Worm (Caenorhabditis elegans): Measurements from ENCODE around the gene srsx-24.

DNA sequence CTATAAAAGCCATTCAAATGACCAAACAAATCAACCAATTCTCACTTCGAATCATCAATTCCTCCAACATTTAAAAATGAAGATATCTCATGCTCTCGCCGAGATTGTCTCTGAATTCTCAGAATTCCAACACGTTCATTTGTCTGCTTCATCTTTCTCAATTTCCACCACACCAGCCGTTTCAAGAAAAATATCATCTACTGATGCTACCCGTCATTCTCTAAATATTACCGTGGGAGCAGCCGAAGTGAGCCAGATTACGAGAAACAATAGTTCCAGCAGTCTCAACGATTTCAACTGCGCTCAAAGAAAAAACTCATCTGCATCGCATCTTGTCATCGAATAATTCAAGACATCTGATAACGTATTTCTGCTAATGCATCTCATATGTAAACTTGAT lies 35.6 kb upstream of the srsx-24 start, which contains the start of gene F18E3.12:
- TF ChIP-seq mep-1 (tag; optimal IDR thresholded peaks at IDR 0.05) (no peak), egl-13 (tag; optimal IDR thresholded peaks at IDR 0.05) (no peak), mab-9 (GFP tag; IDR thresholded peaks at IDR 0.05) (no peak), zag-1 (tag; optimal IDR thresholded peaks at IDR 0.05) (no peak), elt-2 (tag; optimal IDR thresholded peaks at IDR 0.05) (no peak), lin-35 (GFP tag; optimal IDR thresholded peaks at IDR 0.05) (peak in 1 of 2 experiments; percentile 12), F16B12.6 (tag; optimal IDR thresholded peaks at IDR 0.05) (no peak), tbx-2 (tag; optimal IDR thresholded peaks at IDR 0.05) (no peak), rnt-1 (tag; optimal IDR thresholded peaks at IDR 0.05) (no peak), fos-1 (tag; optimal IDR thresholded peaks at IDR 0.05) (no peak)
